Worm (Caenorhabditis elegans) whole organism, young adult: ENCODE data around the gene nhr-256.

Source experiments
- F49E8.2 ChIP-seq: sonication (generic microtip); optimal IDR thresholded peaks from 3 replicates; lab custom pipeline; 2017; ENCODE audit warnings: missing genetic modification characterization, mild to moderate bottlenecking, missing compliant biosample characterization, antibody characterized with exemption, moderate library complexity; ENCODE audit not compliant: insufficient read depth
- T07F8.4 ChIP-seq: sonication (generic microtip); optimal IDR thresholded peaks from 2 replicates; lab custom pipeline; 2016; ENCODE audit warnings: mild to moderate bottlenecking, missing genetic modification characterization, moderate library complexity, missing compliant biosample characterization
- Y95B8A.8 ChIP-seq: fragments of 200-800 bp; sonication (Bioruptor generic); IDR thresholded peaks from 2 replicates; pipeline ENCODE4 v1.3.6; 2022; ENCODE audit warnings: missing genetic modification reagents, missing genetic modification characterization, missing compliant biosample characterization
- ama-1 ChIP-seq, 3 experiments: fragments of 150-350 bp in 1 of 3; sonication (generic microtip) in 2 of 3; optimal IDR thresholded peaks; 2 replicates each; lab custom pipeline; 2014 to 2018; ENCODE audit warnings: missing biosample characterization in 2 of 3, missing genetic modification characterization in 2 of 3, missing genetic modification reagents in 2 of 3
- ceh-100 ChIP-seq: fragments of 200-800 bp; sonication (Bioruptor generic); IDR thresholded peaks from 2 replicates; pipeline ENCODE4 v1.3.6; 2022; ENCODE audit warnings: missing genetic modification reagents, missing genetic modification characterization, missing compliant biosample characterization
- ceh-58 ChIP-seq: fragments of 200-800 bp; sonication (Bioruptor generic); IDR thresholded peaks from 2 replicates; pipeline ENCODE4 v1.3.6; 2022; ENCODE audit warnings: missing genetic modification characterization, missing compliant biosample characterization
- die-1 ChIP-seq: sonication (generic microtip); optimal IDR thresholded peaks from 2 replicates; lab custom pipeline; 2016; ENCODE audit warnings: missing genotype, mild to moderate bottlenecking, missing genetic modification characterization, missing compliant biosample characterization
- dpff-1 ChIP-seq: sonication (generic microtip); optimal IDR thresholded peaks from 2 replicates; lab custom pipeline; 2017; ENCODE audit warnings: mild to moderate bottlenecking, missing genetic modification characterization, missing compliant biosample characterization
- efl-1 ChIP-seq: fragments of 150-350 bp; optimal IDR thresholded peaks from 2 replicates; lab custom pipeline; 2014; ENCODE audit warnings: missing biosample characterization, missing genetic modification reagents, missing genetic modification characterization
- mel-28 ChIP-seq: sonication (generic microtip); optimal IDR thresholded peaks from 2 replicates; lab custom pipeline; 2016; ENCODE audit warnings: borderline replicate concordance, mild to moderate bottlenecking, missing genetic modification characterization, missing compliant biosample characterization
- pha-4 ChIP-seq: fragments of 150-350 bp; sonication (generic microtip); optimal IDR thresholded peaks from 2 replicates; lab custom pipeline; 2014; ENCODE audit warnings: missing biosample characterization, missing genetic modification reagents, missing genetic modification characterization
- unc-130 ChIP-seq: sonication (generic microtip); optimal IDR thresholded peaks from 2 replicates; lab custom pipeline; 2016; ENCODE audit warnings: missing genetic modification reagents, missing genetic modification characterization, missing compliant biosample characterization
- unc-62 ChIP-seq: fragments of 150-350 bp; optimal IDR thresholded peaks from 2 replicates; lab custom pipeline; 2014; ENCODE audit warnings: missing biosample characterization, missing genetic modification reagents, missing genetic modification characterization

DNA sequence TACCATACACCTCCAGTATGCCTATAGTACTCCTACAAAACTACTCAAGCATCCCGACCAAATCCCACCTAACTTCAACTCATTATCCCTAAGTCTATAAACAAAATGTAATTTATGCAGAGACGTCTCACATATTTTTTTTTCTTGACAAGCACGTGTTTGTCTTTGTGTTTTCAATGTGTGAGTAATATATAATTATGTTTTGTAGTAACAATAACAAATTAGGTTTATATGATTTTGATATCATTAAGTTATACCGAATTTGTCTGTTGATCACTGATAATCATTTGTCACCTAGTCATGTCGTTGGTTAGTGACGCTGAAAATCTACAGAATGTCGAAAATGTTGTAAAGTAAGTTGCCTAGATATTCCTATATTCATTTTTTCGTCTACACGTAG is 23.6 kb upstream of the nhr-256 start, which contains the start of gene srw-102:
- no peak for TF ChIP-seq Y95B8A.8
- no peak for TF ChIP-seq ceh-58 (GFP tag; lab: Robert Waterston, UW)
- TF ChIP-seq T07F8.4 (tag; lab: Kevin White, UChicago): no peak
- TF ChIP-seq dpff-1 (tag; lab: Kevin White, UChicago): no peak
- no peak for TF ChIP-seq pha-4 (tag; lab: Kevin White, UChicago)
- no peak for TF ChIP-seq ama-1 (optimal IDR thresholded peaks at IDR 0.05; lab: Kevin White, UChicago)
- TF ChIP-seq ama-1 (GFP tag; optimal IDR thresholded peaks at IDR 0.05; lab: Kevin White, UChicago): no peak
- no peak for TF ChIP-seq mel-28
- TF ChIP-seq die-1 (tag; lab: Kevin White, UChicago): no peak
- TF ChIP-seq unc-130 (GFP tag; lab: Kevin White, UChicago): no peak
- no peak for TF ChIP-seq ceh-100
- TF ChIP-seq F49E8.2 (tag; lab: Kevin White, UChicago): no peak
- TF ChIP-seq efl-1 (GFP tag; lab: Kevin White, UChicago): no peak
- TF ChIP-seq unc-62 (GFP tag; lab: Kevin White, UChicago): no peak
